Worm (Caenorhabditis elegans): ENCODE results near the gene W02B12.11.

Gene W02B12.11

ce11 chrII:11500198-11500597 lies 26.5 kb downstream of the W02B12.11 start, which contains the start of gene B0334.20:
Gene B0334.20, minus strand, starts transcription at chrII:11500459.
- TF ChIP-seq ztf-11 (tag; optimal IDR thresholded peaks at IDR 0.05) = no peak
- peak; percentile 53 for TF ChIP-seq fos-1 (tag; optimal IDR thresholded peaks at IDR 0.05)
- TF ChIP-seq sma-9 (GFP tag; optimal IDR thresholded peaks at IDR 0.05) = no peak
- TF ChIP-seq sma-9 (tag; optimal IDR thresholded peaks at IDR 0.05) = no peak
- no peak for TF ChIP-seq Y55F3AM.14 (GFP tag; optimal IDR thresholded peaks at IDR 0.05)

ce11 chrII:11501956-11502355 lies 28.3 kb downstream of the W02B12.11 start:
- no peak for TF ChIP-seq ceh-82 (tag; optimal IDR thresholded peaks at IDR 0.05)
- peak; percentile 84 for TF ChIP-seq nhr-21 (tag; optimal IDR thresholded peaks at IDR 0.05)
- TF ChIP-seq ztf-11 (tag; optimal IDR thresholded peaks at IDR 0.05) = no peak
- TF ChIP-seq unc-62 (GFP tag; optimal IDR thresholded peaks at IDR 0.05) = no peak
- TF ChIP-seq ama-1 (optimal IDR thresholded peaks at IDR 0.05) = no peak
- TF ChIP-seq ZK546.5 (tag; optimal IDR thresholded peaks at IDR 0.05) = no peak
- TF ChIP-seq lsy-2 (tag; optimal IDR thresholded peaks at IDR 0.05) = peak in 1 of 2 experiments; percentile 12
- TF ChIP-seq fos-1 (tag; optimal IDR thresholded peaks at IDR 0.05) = peak; percentile 36
- no peak for TF ChIP-seq lin-39 (tag; optimal IDR thresholded peaks at IDR 0.05)
- peak; percentile 5 for TF ChIP-seq crh-2 (tag; optimal IDR thresholded peaks at IDR 0.05)
- no peak for TF ChIP-seq nhr-23 (tag; optimal IDR thresholded peaks at IDR 0.05)
- no peak for TF ChIP-seq nhr-10 (tag; optimal IDR thresholded peaks at IDR 0.05)
- TF ChIP-seq unc-39 (tag; optimal IDR thresholded peaks at IDR 0.05) = no peak
- TF ChIP-seq lin-11 (tag; optimal IDR thresholded peaks at IDR 0.05) = no peak
- TF ChIP-seq sma-9 (GFP tag; optimal IDR thresholded peaks at IDR 0.05) = peak; percentile 56
- no peak for TF ChIP-seq sma-9 (tag; optimal IDR thresholded peaks at IDR 0.05)
- TF ChIP-seq gmeb-1 (tag; optimal IDR thresholded peaks at IDR 0.05) = no peak
- no peak for TF ChIP-seq R02D3.7 (tag; optimal IDR thresholded peaks at IDR 0.05)
- peak; percentile 7 for TF ChIP-seq nhr-25 (tag; optimal IDR thresholded peaks at IDR 0.05)
- no peak for TF ChIP-seq aly-2 (tag; optimal IDR thresholded peaks at IDR 0.05)
- no peak for TF ChIP-seq ztf-4 (tag; optimal IDR thresholded peaks at IDR 0.05)
- TF ChIP-seq blmp-1 (tag; optimal IDR thresholded peaks at IDR 0.05; ENCODE audit: insufficient read depth) = peak; percentile 90
- no peak for TF ChIP-seq Y55F3AM.14 (GFP tag; optimal IDR thresholded peaks at IDR 0.05)
- TF ChIP-seq elt-1 (tag; optimal IDR thresholded peaks at IDR 0.05) = no peak

- TF ChIP-seq ztf-1 (GFP tag; conservative IDR thresholded peaks at IDR 0.05) (no peak), nhr-6 (tag; optimal IDR thresholded peaks at IDR 0.05) (no peak), unc-39 (tag; optimal IDR thresholded peaks at IDR 0.05) (no peak), lsy-2 (tag; optimal IDR thresholded peaks at IDR 0.05) (no peak), zag-1 (tag; optimal IDR thresholded peaks at IDR 0.05) (no peak), nhr-11 (tag; optimal IDR thresholded peaks at IDR 0.05) (no peak), aly-2 (tag; optimal IDR thresholded peaks at IDR 0.05) (no peak), nhr-10 (tag; optimal IDR thresholded peaks at IDR 0.05) (no peak), elt-1 (tag; optimal IDR thresholded peaks at IDR 0.05) (no peak), crh-2 (tag; optimal IDR thresholded peaks at IDR 0.05) (no peak), nhr-12 (tag; optimal IDR thresholded peaks at IDR 0.05) (no peak)
These were observed 30.1 kb downstream of the W02B12.11 start for ce11 chrII:11503761-11504160.

DNA sequence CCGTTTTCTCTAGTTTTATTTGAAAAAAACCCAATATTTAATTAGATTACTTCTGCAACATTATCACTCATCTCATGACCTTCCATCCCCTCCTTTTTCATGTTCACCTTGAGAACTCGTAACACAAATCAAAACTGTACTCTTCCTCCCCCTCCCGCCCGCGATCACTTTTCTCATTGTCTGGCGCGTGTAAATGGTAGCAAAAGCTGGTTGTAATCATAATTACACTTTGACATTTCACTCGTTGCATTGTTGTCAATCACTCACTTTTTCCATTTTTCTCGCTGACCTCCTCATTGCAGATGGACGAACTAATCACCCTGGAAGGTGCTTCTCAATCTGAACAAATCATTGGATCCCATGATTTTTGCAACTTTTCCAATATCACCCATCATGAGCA lies 36.7 kb downstream of the W02B12.11 start, which contains the start of gene npr-41:
Gene npr-41 (plus strand): TSS at position 301 of the 400 bp plus-strand sequence.
- no peak for TF ChIP-seq nhr-11 (tag; optimal IDR thresholded peaks at IDR 0.05)
- no peak for TF ChIP-seq sem-4 (tag; optimal IDR thresholded peaks at IDR 0.05)
- TF ChIP-seq nhr-10 (tag; optimal IDR thresholded peaks at IDR 0.05) = no peak
- no peak for TF ChIP-seq peb-1 (tag; optimal IDR thresholded peaks at IDR 0.05)
- TF ChIP-seq Y55F3AM.14 (GFP tag; optimal IDR thresholded peaks at IDR 0.05) = no peak
- no peak for TF ChIP-seq fos-1 (tag; optimal IDR thresholded peaks at IDR 0.05)
- TF ChIP-seq nhr-77 (tag; optimal IDR thresholded peaks at IDR 0.05) = no peak
- no peak for TF ChIP-seq nhr-23 (tag; optimal IDR thresholded peaks at IDR 0.05)
- TF ChIP-seq nhr-6 (tag; optimal IDR thresholded peaks at IDR 0.05) = no peak
- no peak for TF ChIP-seq egl-27 (tag; optimal IDR thresholded peaks at IDR 0.05)
- TF ChIP-seq aly-2 (tag; optimal IDR thresholded peaks at IDR 0.05) = no peak

DNA sequence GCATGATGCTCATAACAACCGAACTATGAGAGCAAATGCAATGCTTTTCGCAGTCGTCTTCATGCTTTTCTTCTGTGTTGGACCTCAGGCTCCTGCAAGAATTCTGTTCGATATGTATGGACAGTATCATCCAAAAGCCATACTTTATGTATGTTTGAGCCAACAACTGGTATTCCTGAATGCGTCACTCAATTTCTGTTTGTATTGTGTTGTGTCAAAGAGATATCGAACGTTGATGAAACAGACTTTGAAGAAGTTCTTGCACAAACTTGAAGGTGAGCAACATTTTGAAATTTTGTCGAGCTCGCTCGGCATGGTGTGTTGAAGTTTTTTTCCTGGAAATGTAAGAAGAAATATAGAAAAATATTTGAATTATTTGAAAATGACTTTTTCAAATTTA lies 39.3 kb downstream of the W02B12.11 start:
- TF ChIP-seq zag-1 (tag; optimal IDR thresholded peaks at IDR 0.05) (no peak), unc-62 (GFP tag; optimal IDR thresholded peaks at IDR 0.05) (no peak), F13H6.1 (tag; optimal IDR thresholded peaks at IDR 0.05) (no peak), nhr-21 (tag; optimal IDR thresholded peaks at IDR 0.05) (no peak), nhr-6 (tag; optimal IDR thresholded peaks at IDR 0.05) (no peak), mbf-1 (tag; optimal IDR thresholded peaks at IDR 0.05) (no peak), unc-39 (tag; optimal IDR thresholded peaks at IDR 0.05) (no peak), fos-1 (tag; optimal IDR thresholded peaks at IDR 0.05) (no peak), ceh-82 (tag; optimal IDR thresholded peaks at IDR 0.05) (no peak), crh-2 (tag; optimal IDR thresholded peaks at IDR 0.05) (no peak), nhr-12 (tag; optimal IDR thresholded peaks at IDR 0.05) (no peak), nhr-11 (tag; optimal IDR thresholded peaks at IDR 0.05) (no peak), gmeb-1 (tag; optimal IDR thresholded peaks at IDR 0.05) (no peak), peb-1 (tag; optimal IDR thresholded peaks at IDR 0.05) (no peak)

Measured in whole organism, L2 larva.